Fruit fly (Drosophila melanogaster) whole organism, pupa: Measurements from ENCODE around the gene CG31709.

ENCODE experiments used
- CG13204 ChIP-seq: fragments of 200-800 bp; sonication (Bioruptor generic); optimal IDR thresholded peaks from 2 replicates; lab custom pipeline; 2018; ENCODE audit warnings: missing biosample characterization, mild to moderate bottlenecking, missing genetic modification characterization, moderate library complexity
- CG14655 ChIP-seq: fragments of 200-800 bp; sonication (Bioruptor generic); optimal IDR thresholded peaks from 3 replicates; lab custom pipeline; 2017; ENCODE audit warnings: mild to moderate bottlenecking, missing biosample characterization, missing genetic modification reagents, missing genetic modification characterization
- CG32121 ChIP-seq: fragments of 200-800 bp; sonication (Bioruptor generic); IDR thresholded peaks from 2 replicates; pipeline ENCODE4 v1.3.6; 2022; ENCODE audit warnings: missing biosample characterization, missing genetic modification characterization
- CG34367 ChIP-seq: fragments of 200-800 bp; sonication (Bioruptor generic); optimal IDR thresholded peaks from 2 replicates; lab custom pipeline; 2018; ENCODE audit warnings: missing biosample characterization, mild to moderate bottlenecking, missing genetic modification characterization
- CG4496 ChIP-seq: fragments of 200-800 bp; sonication (Bioruptor generic); IDR thresholded peaks from 3 replicates; pipeline ENCODE4 v1.3.6; 2022; ENCODE audit warnings: missing biosample characterization, missing genetic modification characterization
- CG8301 ChIP-seq: fragments of 200-800 bp; sonication (Bioruptor generic); optimal IDR thresholded peaks from 2 replicates; lab custom pipeline; 2018; ENCODE audit warnings: missing biosample characterization, mild to moderate bottlenecking, missing genetic modification characterization
- EcR ChIP-seq: fragments of 200-800 bp; sonication (Bioruptor generic); optimal IDR thresholded peaks from 3 replicates; lab custom pipeline; 2019; ENCODE audit warnings: missing biosample characterization, missing genetic modification characterization, mild to moderate bottlenecking, moderate library complexity, missing genetic modification reagents
- Pif1A ChIP-seq: fragments of 200-800 bp; sonication (Bioruptor generic); optimal IDR thresholded peaks from 3 replicates; lab custom pipeline; 2016; ENCODE audit warnings: missing biosample characterization, missing genetic modification characterization
- Snoo ChIP-seq: fragments of 200-800 bp; sonication (Bioruptor generic); optimal IDR thresholded peaks from 3 replicates; lab custom pipeline; 2017; ENCODE audit warnings: missing biosample characterization, mild to moderate bottlenecking, missing genetic modification characterization, inconsistent platforms
- fd96Ca ChIP-seq: fragments of 200-800 bp; sonication (Bioruptor generic); IDR thresholded peaks from 3 replicates; pipeline ENCODE4 v1.3.6; 2022; ENCODE audit warnings: missing biosample characterization, missing genetic modification characterization
- rn ChIP-seq: fragments of 200-800 bp; sonication (Bioruptor generic); IDR thresholded peaks from 2 replicates; pipeline ENCODE4 v1.3.6; 2022; ENCODE audit warnings: missing biosample characterization, missing genetic modification characterization

- no peak for TF ChIP-seq CG32121
- TF ChIP-seq rn = no peak
- no peak for TF ChIP-seq Snoo (tag; lab: Kevin White, UChicago)
- no peak for TF ChIP-seq fd96Ca (GFP tag; lab: Robert Waterston, UW)
- no peak for TF ChIP-seq CG14655 (GFP tag; lab: Kevin White, UChicago)
- no peak for TF ChIP-seq EcR
- TF ChIP-seq Pif1A (GFP tag; lab: Kevin White, UChicago) = no peak
- TF ChIP-seq CG34367 (tag; lab: Kevin White, UChicago) = no peak
- TF ChIP-seq CG13204 (GFP tag; lab: Kevin White, UChicago) = no peak
- no peak for TF ChIP-seq CG8301 (tag; lab: Kevin White, UChicago)
- no peak for TF ChIP-seq CG4496 (GFP tag; lab: Robert Waterston, UW)
Observed at dm6 chr2L:9545511-9545910, 33.9 kb downstream of the CG31709 start, which contains the start of gene CG13114.
